Worm (Caenorhabditis elegans) whole organism, L4 larva: ENCODE measurements around the gene D1005.4.

Source experiments
- F26F4.8 ChIP-seq: fragments of 200-800 bp; sonication (Bioruptor generic); conservative IDR thresholded peaks from 2 replicates; pipeline ENCODE4 v1.3.6; 2022; ENCODE audit warnings: missing genetic modification characterization, missing compliant biosample characterization
- F44E2.7 ChIP-seq: fragments of 200-800 bp; sonication (Bioruptor generic); IDR thresholded peaks from 2 replicates; pipeline ENCODE4 v2.1.2; 2022; ENCODE audit warnings: missing genetic modification characterization, missing compliant biosample characterization
- T20F7.1 ChIP-seq: fragments of 200-800 bp; sonication (Bioruptor generic); optimal IDR thresholded peaks from 2 replicates; lab custom pipeline; 2018; ENCODE audit warnings: mild to moderate bottlenecking, missing genetic modification characterization, missing compliant biosample characterization
- Y105C5A.15 ChIP-seq: fragments of 200-800 bp; sonication (Bioruptor generic); IDR thresholded peaks from 2 replicates; pipeline ENCODE4 v1.3.6; 2022; ENCODE audit warnings: missing genetic modification characterization, missing compliant biosample characterization
- ZK337.2 ChIP-seq: fragments of 200-800 bp; sonication (Bioruptor generic); IDR thresholded peaks from 2 replicates; pipeline ENCODE4 v1.3.6; 2022; ENCODE audit warnings: missing genetic modification reagents, missing genetic modification characterization, missing compliant biosample characterization
- arid-1 ChIP-seq: fragments of 200-800 bp; sonication (Bioruptor generic); conservative IDR thresholded peaks from 2 replicates; pipeline ENCODE4 v1.3.6; 2022; ENCODE audit warnings: missing genetic modification reagents, missing genetic modification characterization, missing compliant biosample characterization
- ceh-62 ChIP-seq: sonication (generic microtip); optimal IDR thresholded peaks from 2 replicates; lab custom pipeline; 2017; ENCODE audit warnings: missing biosample characterization, missing genetic modification characterization
- ctbp-1 ChIP-seq: fragments of 200-800 bp; sonication (Bioruptor generic); IDR thresholded peaks from 2 replicates; pipeline ENCODE4 v1.3.6; 2022; ENCODE audit warnings: missing genetic modification reagents, missing genetic modification characterization, missing compliant biosample characterization
- daf-16 ChIP-seq, 3 experiments: sonication (generic microtip); optimal IDR thresholded peaks; 2 replicates each; lab custom pipeline; 2016 to 2017; ENCODE audit warnings: missing genetic modification characterization in 3 of 3, missing genetic modification reagents in 3 of 3, mild to moderate bottlenecking in 2 of 3, missing compliant biosample characterization in 2 of 3, missing biosample characterization in 1 of 3, moderate library complexity in 1 of 3
- daf-19 ChIP-seq: fragments of 200-800 bp; sonication (Bioruptor generic); conservative IDR thresholded peaks from 2 replicates; pipeline ENCODE4 v1.3.6; 2022; ENCODE audit warnings: missing genetic modification characterization, missing compliant biosample characterization
- dmd-6 ChIP-seq: fragments of 200-800 bp; sonication (Bioruptor generic); IDR thresholded peaks from 2 replicates; pipeline ENCODE4 v1.3.6; 2022; ENCODE audit warnings: missing genetic modification reagents, missing genetic modification characterization, missing compliant biosample characterization
- dmd-8 ChIP-seq: fragments of 200-800 bp; sonication (Bioruptor generic); IDR thresholded peaks from 2 replicates; pipeline ENCODE4 v1.3.6; 2022; ENCODE audit warnings: missing genetic modification characterization, missing compliant biosample characterization
- dmd-9 ChIP-seq: fragments of 200-800 bp; sonication (Bioruptor generic); IDR thresholded peaks from 2 replicates; pipeline ENCODE4 v1.3.6; 2022; ENCODE audit warnings: missing genetic modification reagents, missing genetic modification characterization, missing compliant biosample characterization
- dpl-1 ChIP-seq: fragments of 150-350 bp; optimal IDR thresholded peaks from 2 replicates; lab custom pipeline; 2014; ENCODE audit warnings: missing biosample characterization, missing genetic modification reagents, missing genetic modification characterization
- egl-43 ChIP-seq: fragments of 200-800 bp; sonication (Bioruptor generic); IDR thresholded peaks from 2 replicates; pipeline ENCODE4 v1.3.6; 2022; ENCODE audit warnings: missing genetic modification reagents, missing genetic modification characterization, missing compliant biosample characterization
- fkh-10 ChIP-seq: fragments of 150-350 bp; optimal IDR thresholded peaks from 2 replicates; lab custom pipeline; 2014; ENCODE audit warnings: missing biosample characterization, missing genetic modification reagents, missing genetic modification characterization
- fos-1 ChIP-seq: fragments of 150-350 bp; optimal IDR thresholded peaks from 2 replicates; lab custom pipeline; 2014; ENCODE audit warnings: missing biosample characterization, missing genetic modification characterization
- hif-1 ChIP-seq, 2 experiments: sonication (generic microtip); optimal IDR thresholded peaks; 2 replicates each; lab custom pipeline; 2016 to 2017; ENCODE audit warnings: missing compliant biosample characterization in 2 of 2, missing genetic modification characterization in 2 of 2, missing genetic modification reagents in 2 of 2, missing genotype in 2 of 2, mild to moderate bottlenecking in 1 of 2
- hlh-11 ChIP-seq: fragments of 200-800 bp; sonication (Bioruptor generic); optimal IDR thresholded peaks from 2 replicates; lab custom pipeline; 2018; ENCODE audit warnings: mild to moderate bottlenecking, missing genetic modification characterization, missing compliant biosample characterization
- hlh-30 ChIP-seq: sonication (generic microtip); optimal IDR thresholded peaks from 2 replicates; lab custom pipeline; 2017; ENCODE audit warnings: antibody characterized with exemption, mild to moderate bottlenecking, missing genetic modification characterization, missing compliant biosample characterization; ENCODE audit not compliant: insufficient read depth
- hmg-1.1 ChIP-seq: fragments of 200-800 bp; sonication (Bioruptor generic); IDR thresholded peaks from 2 replicates; pipeline ENCODE4 v1.3.6; 2022; ENCODE audit warnings: missing genetic modification reagents, missing genetic modification characterization, missing compliant biosample characterization
- jun-1 ChIP-seq: fragments of 150-350 bp; optimal IDR thresholded peaks from 2 replicates; lab custom pipeline; 2014; ENCODE audit warnings: missing biosample characterization, missing genetic modification reagents, missing genetic modification characterization
- lin-38 ChIP-seq: fragments of 200-800 bp; sonication (Bioruptor generic); IDR thresholded peaks from 2 replicates; pipeline ENCODE4 v1.3.6; 2022; ENCODE audit warnings: missing genetic modification reagents, missing genetic modification characterization, missing compliant biosample characterization
- madf-9 ChIP-seq: fragments of 200-800 bp; sonication (Bioruptor generic); conservative IDR thresholded peaks from 2 replicates; pipeline ENCODE4 v1.3.6; 2022; ENCODE audit warnings: missing genetic modification reagents, missing genetic modification characterization, missing compliant biosample characterization
- mdl-1 ChIP-seq, 2 experiments: fragments of 150-350 bp in 1 of 2; sonication (generic microtip) in 1 of 2; optimal IDR thresholded peaks; 2 replicates each; lab custom pipeline; 2014 to 2017; ENCODE audit warnings: missing biosample characterization in 2 of 2, missing genetic modification characterization in 2 of 2
- mep-1 ChIP-seq: fragments of 150-350 bp; sonication (generic microtip); optimal IDR thresholded peaks from 3 replicates; lab custom pipeline; 2014; ENCODE audit warnings: missing biosample characterization, missing genetic modification characterization
- mes-2 ChIP-seq: sonication (generic microtip); optimal IDR thresholded peaks from 2 replicates; lab custom pipeline; 2016; ENCODE audit warnings: missing genotype, mild to moderate bottlenecking, missing genetic modification characterization, missing compliant biosample characterization; ENCODE audit not compliant: poor library complexity, severe bottlenecking
- mxl-3 ChIP-seq: fragments of 200-800 bp; sonication (Bioruptor generic); optimal IDR thresholded peaks from 2 replicates; lab custom pipeline; 2018; ENCODE audit warnings: mild to moderate bottlenecking, missing genetic modification characterization, missing compliant biosample characterization
- nhr-237 ChIP-seq: sonication (generic microtip); optimal IDR thresholded peaks from 2 replicates; lab custom pipeline; 2017; ENCODE audit warnings: missing biosample characterization, missing genetic modification characterization
- nhr-28 ChIP-seq: fragments of 150-350 bp; optimal IDR thresholded peaks from 2 replicates; lab custom pipeline; 2014; ENCODE audit warnings: missing biosample characterization, missing genetic modification characterization
- nhr-6 ChIP-seq: fragments of 150-350 bp; optimal IDR thresholded peaks from 2 replicates; lab custom pipeline; 2014; ENCODE audit warnings: missing biosample characterization, missing genetic modification characterization
- nhr-77 ChIP-seq: fragments of 150-350 bp; optimal IDR thresholded peaks from 2 replicates; lab custom pipeline; 2014; ENCODE audit warnings: missing biosample characterization, missing genetic modification characterization
- rbr-2 ChIP-seq: sonication (generic microtip); optimal IDR thresholded peaks from 2 replicates; lab custom pipeline; 2016; ENCODE audit warnings: missing genotype, missing genetic modification characterization, missing compliant biosample characterization
- set-16 ChIP-seq: fragments of 200-800 bp; sonication (Bioruptor generic); IDR thresholded peaks from 2 replicates; pipeline ENCODE4 v1.3.6; 2022; ENCODE audit warnings: missing genetic modification reagents, missing genetic modification characterization, missing compliant biosample characterization
- snpc-1.2 ChIP-seq: fragments of 200-800 bp; sonication (Bioruptor generic); IDR thresholded peaks from 2 replicates; pipeline ENCODE4 v1.3.6; 2022; ENCODE audit warnings: missing genetic modification reagents, missing genetic modification characterization, missing compliant biosample characterization
- spr-1 ChIP-seq: sonication (generic microtip); optimal IDR thresholded peaks from 2 replicates; lab custom pipeline; 2016; ENCODE audit warnings: mild to moderate bottlenecking, missing genetic modification characterization, missing compliant biosample characterization
- tag-97 ChIP-seq: fragments of 200-800 bp; sonication (Bioruptor generic); IDR thresholded peaks from 2 replicates; pipeline ENCODE4 v1.3.6; 2022; ENCODE audit warnings: missing genetic modification characterization, missing compliant biosample characterization
- unc-62 ChIP-seq, 3 experiments: fragments of 150-350 bp in 1 of 3; sonication (generic microtip); optimal IDR thresholded peaks in 2 of 3; peaks in 1 of 3; 1 replicate in 1 of 3; 2 replicates in 2 of 3; lab custom pipeline; 2014 to 2017; ENCODE audit warnings: missing biosample characterization in 3 of 3, missing genetic modification characterization in 3 of 3, missing genetic modification reagents in 3 of 3, missing genotype in 1 of 3
- zfp-3 ChIP-seq: fragments of 200-800 bp; sonication (Bioruptor generic); conservative IDR thresholded peaks from 2 replicates; pipeline ENCODE4 v1.3.6; 2022; ENCODE audit warnings: missing genetic modification reagents, missing genetic modification characterization, missing compliant biosample characterization
- zip-11 ChIP-seq: fragments of 200-800 bp; sonication (Bioruptor generic); IDR thresholded peaks from 2 replicates; pipeline ENCODE4 v1.3.6; 2022; ENCODE audit warnings: missing genetic modification characterization, missing compliant biosample characterization
- zip-2 ChIP-seq: fragments of 150-350 bp; optimal IDR thresholded peaks from 2 replicates; lab custom pipeline; 2014; ENCODE audit warnings: missing biosample characterization, missing genetic modification characterization
- ztf-11 ChIP-seq: fragments of 150-350 bp; optimal IDR thresholded peaks from 2 replicates; lab custom pipeline; 2014; ENCODE audit warnings: missing biosample characterization, missing genetic modification characterization

The D1005.4 gene

DNA sequence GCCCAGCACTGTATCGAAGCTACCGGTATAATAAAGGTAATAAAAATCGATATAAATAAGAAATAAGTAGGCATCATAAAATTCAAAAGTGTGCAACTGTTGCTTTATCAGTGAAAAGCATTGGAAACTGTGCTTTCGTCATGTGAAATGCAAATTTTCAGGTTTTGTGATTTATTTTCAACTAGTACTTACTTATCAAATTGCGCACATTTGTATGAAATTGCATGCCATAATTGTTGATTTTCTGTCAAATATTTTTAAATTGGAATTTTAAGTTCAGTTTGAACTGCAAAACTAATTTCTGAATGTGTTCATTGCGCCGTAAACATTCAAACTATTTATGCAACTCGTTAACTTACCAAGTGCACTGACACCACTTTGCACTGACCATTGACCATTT lies at the start of gene D1005.4:
D1005.4 (minus strand) TSS at position 101 of the 400 bp plus-strand sequence.
- peak; percentile 38 for TF ChIP-seq nhr-28 (tag; lab: Kevin White, UChicago)
- no peak for TF ChIP-seq fkh-10 (GFP tag; lab: Kevin White, UChicago)
- TF ChIP-seq ceh-62 = no peak
- TF ChIP-seq tag-97 (GFP tag; lab: Robert Waterston, UW) = no peak
- TF ChIP-seq hmg-1.1 (GFP tag; lab: Robert Waterston, UW) = no peak

DNA sequence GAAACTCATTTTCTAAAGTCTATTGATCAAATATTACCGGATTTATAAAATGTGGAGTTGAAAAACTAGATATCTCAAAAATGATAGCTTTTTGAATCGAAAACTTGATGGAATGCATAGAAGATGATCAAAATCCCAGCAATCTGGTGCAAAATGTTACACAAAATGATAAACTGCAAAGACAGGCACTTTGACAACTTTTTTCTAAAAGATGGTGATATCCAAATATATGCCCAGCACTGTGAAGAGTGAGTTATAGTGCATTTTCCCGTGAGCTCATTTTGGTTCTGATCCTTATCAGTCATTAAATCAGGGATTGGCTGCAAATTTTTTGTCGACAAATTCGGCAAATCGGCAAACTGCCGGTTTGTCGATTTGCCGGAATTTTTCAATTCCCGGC lies 49.6 kb upstream of the D1005.4 start, which contains the start of gene K06A9.3:
K06A9.3 (minus strand) TSS at position 101 of the 400 bp plus-strand sequence.
- TF ChIP-seq ztf-11 (tag; lab: Kevin White, UChicago) (no peak), lin-38 (GFP tag; lab: Robert Waterston, UW) (no peak)

ce11 chrX:1529013-1529412 lies 43.4 kb upstream of the D1005.4 start:
- TF ChIP-seq nhr-6 (tag; lab: Kevin White, UChicago) (peak; percentile 16), mdl-1 (tag; optimal IDR thresholded peaks at IDR 0.05; lab: Kevin White, UChicago) (peak in 1 of 2 experiments; percentile 1), hlh-11 (tag; lab: Kevin White, UChicago) (peak; percentile 25), mep-1 (tag; lab: Kevin White, UChicago) (peak; percentile 41), F44E2.7 (GFP tag; lab: Robert Waterston, UW) (no peak), set-16 (GFP tag; lab: Robert Waterston, UW) (peak; percentile 78), hlh-30 (tag; lab: Kevin White, UChicago) (peak; percentile 63), hif-1 (tag; optimal IDR thresholded peaks at IDR 0.05; lab: Kevin White, UChicago) (no peak), nhr-237 (tag; lab: Kevin White, UChicago) (no peak), hmg-1.1 (GFP tag; lab: Robert Waterston, UW) (peak; percentile 67)

DNA sequence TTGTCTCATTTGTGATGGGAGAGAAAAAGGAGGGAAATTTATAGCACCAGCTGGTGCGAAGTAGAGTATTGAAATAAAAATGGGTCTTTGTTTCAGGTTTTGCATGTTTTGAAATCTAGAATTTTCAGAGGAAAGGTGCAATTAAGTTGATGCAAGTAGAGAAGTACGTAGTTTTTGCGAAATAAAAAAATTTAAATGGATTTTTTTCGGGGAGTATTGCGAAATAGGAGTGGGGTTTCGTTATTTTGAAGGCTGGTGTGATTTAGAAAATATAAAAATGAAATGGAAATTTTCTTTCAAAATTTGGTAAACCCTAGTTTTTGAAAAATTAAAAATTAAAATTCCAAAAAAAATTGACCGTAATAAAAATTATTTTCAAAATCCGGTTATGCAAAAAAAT lies 42.5 kb upstream of the D1005.4 start:
- TF ChIP-seq nhr-77 (no peak), mes-2 (no peak), zip-2 (tag; lab: Kevin White, UChicago) (no peak), zfp-3 (GFP tag; lab: Robert Waterston, UW) (no peak), ceh-62 (no peak), hmg-1.1 (GFP tag; lab: Robert Waterston, UW) (no peak), zip-11 (GFP tag; lab: Robert Waterston, UW) (no peak), arid-1 (no peak), dmd-9 (GFP tag; lab: Robert Waterston, UW) (no peak), tag-97 (GFP tag; lab: Robert Waterston, UW) (no peak), T20F7.1 (no peak), rbr-2 (tag; lab: Kevin White, UChicago) (no peak), dmd-6 (GFP tag; lab: Robert Waterston, UW) (no peak), daf-19 (GFP tag; lab: Robert Waterston, UW) (no peak)

- no peak for TF ChIP-seq zip-11 (GFP tag; lab: Robert Waterston, UW)
- no peak for TF ChIP-seq jun-1
- no peak for TF ChIP-seq ZK337.2 (GFP tag; lab: Robert Waterston, UW)
- peak in 1 of 2 experiments; percentile 35 for TF ChIP-seq mdl-1 (tag; optimal IDR thresholded peaks at IDR 0.05; lab: Kevin White, UChicago)
- no peak for TF ChIP-seq ctbp-1 (GFP tag; lab: Robert Waterston, UW)
- TF ChIP-seq daf-16 (GFP tag; optimal IDR thresholded peaks at IDR 0.05; lab: Kevin White, UChicago) = no peak
- peak; percentile 34 for TF ChIP-seq daf-16 (tag; optimal IDR thresholded peaks at IDR 0.05; lab: Kevin White, UChicago)
- TF ChIP-seq madf-9 (GFP tag; lab: Robert Waterston, UW) = no peak
- no peak for TF ChIP-seq Y105C5A.15 (GFP tag; lab: Robert Waterston, UW)
- peak; percentile 39 for TF ChIP-seq hlh-11 (tag; lab: Kevin White, UChicago)
- no peak for TF ChIP-seq egl-43 (GFP tag; lab: Robert Waterston, UW)
- no peak for TF ChIP-seq snpc-1.2
- no peak for TF ChIP-seq dpl-1 (GFP tag; lab: Kevin White, UChicago)
- no peak for TF ChIP-seq dmd-8 (GFP tag; lab: Robert Waterston, UW)
- TF ChIP-seq fos-1 (tag; lab: Kevin White, UChicago) = no peak
- TF ChIP-seq mxl-3 (GFP tag; lab: Kevin White, UChicago) = peak; percentile 6
- no peak for TF ChIP-seq unc-62 (GFP tag; optimal IDR thresholded peaks at IDR 0.05 in 1 of 2; lab: Kevin White, UChicago)
- TF ChIP-seq unc-62 (tag; optimal IDR thresholded peaks at IDR 0.05; lab: Kevin White, UChicago) = no peak
- TF ChIP-seq mep-1 (tag; lab: Kevin White, UChicago) = peak; percentile 7
- no peak for TF ChIP-seq F26F4.8 (GFP tag; lab: Robert Waterston, UW)
- no peak for TF ChIP-seq spr-1 (tag; lab: Kevin White, UChicago)
- TF ChIP-seq F44E2.7 (GFP tag; lab: Robert Waterston, UW) = no peak
Observed at ce11 chrX:1527338-1527737, 41.7 kb upstream of the D1005.4 start.
